Fruit fly (Drosophila melanogaster): Measurements from ENCODE around the gene CG15734.

The CG15734 gene

DNA sequence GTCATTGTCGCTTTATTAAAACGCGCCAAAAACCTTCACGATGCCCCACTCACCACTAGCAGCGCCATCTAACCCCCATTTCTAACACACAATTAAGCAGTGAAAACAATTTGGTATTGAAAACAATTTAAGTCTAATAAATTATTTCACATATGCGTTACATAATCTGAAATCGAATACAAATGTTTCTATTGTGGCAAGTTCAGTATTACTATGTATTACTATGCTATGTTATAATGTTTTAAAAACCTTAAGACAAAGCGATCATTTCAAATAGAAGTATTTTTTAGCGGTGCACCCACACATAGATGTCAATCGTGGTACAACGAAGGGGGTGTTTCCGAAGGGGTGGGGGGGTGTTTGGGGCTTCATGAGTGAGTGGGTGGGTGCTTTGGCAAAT is 13.2 kb downstream of the CG15734 start (continued):
- TF ChIP-seq CG10274 (GFP tag; optimal IDR thresholded peaks at IDR 0.05), result no peak
- no peak for TF ChIP-seq lola (GFP tag; optimal IDR thresholded peaks at IDR 0.05)
- no peak for TF ChIP-seq Ravus (GFP tag; IDR thresholded peaks at IDR 0.05)
- no peak for TF ChIP-seq CG10431 (GFP tag; optimal IDR thresholded peaks at IDR 0.05)
- TF ChIP-seq CG9437 (GFP tag; optimal IDR thresholded peaks at IDR 0.05), result no peak
- TF ChIP-seq CG6813 (GFP tag; optimal IDR thresholded peaks at IDR 0.05), result peak; percentile 12
- no peak for TF ChIP-seq CG42726 (GFP tag; IDR thresholded peaks at IDR 0.05; ENCODE audit: partially characterized antibody)
- TF ChIP-seq danr (GFP tag; IDR thresholded peaks at IDR 0.05), result no peak
- no peak for TF ChIP-seq esg (GFP tag; conservative IDR thresholded peaks at IDR 0.05)
- no peak for TF ChIP-seq CG18619 (GFP tag; optimal IDR thresholded peaks at IDR 0.05)
- no peak for TF ChIP-seq CG8281 (tag; optimal IDR thresholded peaks at IDR 0.05)
- peak; percentile 9; the same call in 1 of the 2 replicates for TF ChIP-seq lmd (GFP tag; IDR thresholded peaks at IDR 0.05)
- TF ChIP-seq pan (optimal IDR thresholded peaks at IDR 0.05), result no peak
- TF ChIP-seq pan (GFP tag; optimal IDR thresholded peaks at IDR 0.05 in 1 of 2, IDR thresholded peaks at IDR 0.05 in 1 of 2), result no peak
- peak; percentile 57 for TF ChIP-seq CG1603 (tag; optimal IDR thresholded peaks at IDR 0.05)
- no peak for TF ChIP-seq knrl (GFP tag; IDR thresholded peaks at IDR 0.05; ENCODE audit: partially characterized antibody)
- TF ChIP-seq CG4707 (GFP tag; optimal IDR thresholded peaks at IDR 0.05), result no peak
- TF ChIP-seq CG2116 (GFP tag; optimal IDR thresholded peaks at IDR 0.05), result no peak
- no peak for TF ChIP-seq Poxn (GFP tag; IDR thresholded peaks at IDR 0.05)
- no peak for TF ChIP-seq dimm (GFP tag; IDR thresholded peaks at IDR 0.05)
- TF ChIP-seq Hey (tag; optimal IDR thresholded peaks at IDR 0.05), result no peak
- TF ChIP-seq CG13624 (GFP tag; optimal IDR thresholded peaks at IDR 0.05), result no peak
- TF ChIP-seq nerfin-1 (tag; optimal IDR thresholded peaks at IDR 0.05), result peak; percentile 11
- no peak for TF ChIP-seq CG11695 (GFP tag; IDR thresholded peaks at IDR 0.05)
- TF ChIP-seq CG7963 (GFP tag; IDR thresholded peaks at IDR 0.05; ENCODE audit: partially characterized antibody), result no peak
- TF ChIP-seq nau (GFP tag; optimal IDR thresholded peaks at IDR 0.05), result no peak
- TF ChIP-seq CG5245 (GFP tag; optimal IDR thresholded peaks at IDR 0.05), result no peak
- no peak for TF ChIP-seq wdn (GFP tag; IDR thresholded peaks at IDR 0.05)
- no peak for TF ChIP-seq CG12659 (GFP tag; optimal IDR thresholded peaks at IDR 0.05)
- peak; percentile 59 for TF ChIP-seq row (GFP tag; IDR thresholded peaks at IDR 0.05)
- no peak for TF ChIP-seq CG16813 (GFP tag; IDR thresholded peaks at IDR 0.05; ENCODE audit: partially characterized antibody)
- TF ChIP-seq ham (GFP tag; IDR thresholded peaks at IDR 0.05), result no peak
- no peak for TF ChIP-seq jumu (GFP tag; optimal IDR thresholded peaks at IDR 0.05)
- no peak for TF ChIP-seq GATAe (GFP tag; conservative IDR thresholded peaks at IDR 0.05)
- no peak for TF ChIP-seq CG30431 (GFP tag; optimal IDR thresholded peaks at IDR 0.05)
- no peak for TF ChIP-seq CG10321 (GFP tag; IDR thresholded peaks at IDR 0.05)
- no peak for TF ChIP-seq CG33557 (GFP tag; optimal IDR thresholded peaks at IDR 0.05)
- no peak for TF ChIP-seq CG18476 (GFP tag; optimal IDR thresholded peaks at IDR 0.05)
- TF ChIP-seq sc (optimal IDR thresholded peaks at IDR 0.05), result no peak
- no peak for TF ChIP-seq sc (GFP tag; optimal IDR thresholded peaks at IDR 0.05)
- TF ChIP-seq nerfin-2 (GFP tag; IDR thresholded peaks at IDR 0.05; ENCODE audit: partially characterized antibody), result no peak
- TF ChIP-seq CG4854 (GFP tag; optimal IDR thresholded peaks at IDR 0.05), result no peak
- no peak for TF ChIP-seq HmgZ (tag; optimal IDR thresholded peaks at IDR 0.05)
- no peak for TF ChIP-seq TFAM (GFP tag; optimal IDR thresholded peaks at IDR 0.05)
- no peak for TF ChIP-seq Xrp1 (GFP tag; IDR thresholded peaks at IDR 0.05)
- TF ChIP-seq fru (optimal IDR thresholded peaks at IDR 0.05), result no peak
- TF ChIP-seq Spps (tag; optimal IDR thresholded peaks at IDR 0.05), result no peak
- TF ChIP-seq az2 (GFP tag; optimal IDR thresholded peaks at IDR 0.05), result no peak
- TF ChIP-seq Vsx1 (GFP tag; optimal IDR thresholded peaks at IDR 0.05), result no peak
- no peak for TF ChIP-seq wek (GFP tag; optimal IDR thresholded peaks at IDR 0.05)
- TF ChIP-seq CG3995 (GFP tag; optimal IDR thresholded peaks at IDR 0.05), result no peak
- TF ChIP-seq Dp (GFP tag; optimal IDR thresholded peaks at IDR 0.05), result no peak

Measured in whole organism, embryonic.